Fruit fly (Drosophila melanogaster) whole organism, embryonic: Measurements from ENCODE around the gene Iru.

ENCODE experiments used
- Antp ChIP-seq: fragments of 200-800 bp; sonication (Bioruptor generic); optimal IDR thresholded peaks from 3 replicates; lab custom pipeline; 2016; ENCODE audit warnings: missing biosample characterization, missing genetic modification characterization
- CG10147 ChIP-seq: fragments of 200-800 bp; sonication (Bioruptor generic); optimal IDR thresholded peaks from 2 replicates; lab custom pipeline; 2019; ENCODE audit warnings: missing biosample characterization, mild to moderate bottlenecking, missing genetic modification characterization, moderate library complexity
- CG10565 ChIP-seq: fragments of 200-800 bp; sonication (Bioruptor generic); optimal IDR thresholded peaks from 3 replicates; lab custom pipeline; 2016; ENCODE audit warnings: missing biosample characterization, mild to moderate bottlenecking, missing genetic modification characterization
- CG11085 ChIP-seq: fragments of 200-800 bp; sonication (Bioruptor generic); IDR thresholded peaks from 2 replicates; pipeline ENCODE4 v1.3.6; 2022; ENCODE audit warnings: missing biosample characterization, missing genetic modification characterization
- CG12236 ChIP-seq: fragments of 200-800 bp; sonication (Bioruptor generic); optimal IDR thresholded peaks from 2 replicates; lab custom pipeline; 2016; ENCODE audit warnings: missing biosample characterization, missing genetic modification characterization
- CG12659 ChIP-seq: fragments of 200-800 bp; sonication (Bioruptor generic); optimal IDR thresholded peaks from 3 replicates; lab custom pipeline; 2017; ENCODE audit warnings: mild to moderate bottlenecking, missing biosample characterization, missing genetic modification reagents, missing genetic modification characterization
- CG12744 ChIP-seq: fragments of 200-800 bp; sonication (Bioruptor generic); optimal IDR thresholded peaks from 2 replicates; lab custom pipeline; 2016; ENCODE audit warnings: missing biosample characterization, missing genetic modification characterization
- CG15011 ChIP-seq: fragments of 200-800 bp; sonication (Bioruptor generic); optimal IDR thresholded peaks from 3 replicates; lab custom pipeline; 2018; ENCODE audit warnings: missing biosample characterization, mild to moderate bottlenecking, missing genetic modification characterization
- CG15269 ChIP-seq: fragments of 200-800 bp; sonication (Bioruptor generic); optimal IDR thresholded peaks from 2 replicates; lab custom pipeline; 2018; ENCODE audit warnings: missing biosample characterization, mild to moderate bottlenecking, missing genetic modification characterization, moderate library complexity
- CG15601 ChIP-seq: fragments of 200-800 bp; sonication (Bioruptor generic); optimal IDR thresholded peaks from 3 replicates; lab custom pipeline; 2019; ENCODE audit warnings: missing biosample characterization, mild to moderate bottlenecking, missing genetic modification characterization, moderate library complexity
- CG2129 ChIP-seq: fragments of 200-800 bp; sonication (Bioruptor generic); IDR thresholded peaks from 2 replicates; pipeline ENCODE4 v1.3.6; 2022; ENCODE audit warnings: missing biosample characterization, missing genetic modification characterization; ENCODE audit not compliant: partially characterized antibody
- CG31224 ChIP-seq: fragments of 200-800 bp; sonication (Bioruptor generic); IDR thresholded peaks from 2 replicates; pipeline ENCODE4 v1.3.6; 2022; ENCODE audit warnings: missing biosample characterization, missing genetic modification characterization
- CG32772 ChIP-seq: fragments of 200-800 bp; sonication (Bioruptor generic); IDR thresholded peaks from 2 replicates; pipeline ENCODE4 v1.3.6; 2022; ENCODE audit warnings: missing biosample characterization, missing genetic modification characterization
- CG4404 ChIP-seq: fragments of 200-800 bp; sonication (Bioruptor generic); IDR thresholded peaks from 2 replicates; pipeline ENCODE4 v1.3.6; 2022; ENCODE audit warnings: missing biosample characterization, missing genetic modification characterization
- CG4820 ChIP-seq: fragments of 200-800 bp; sonication (Bioruptor generic); optimal IDR thresholded peaks from 3 replicates; lab custom pipeline; 2016; ENCODE audit warnings: missing biosample characterization, missing genetic modification characterization
- CG6254 ChIP-seq: fragments of 200-800 bp; sonication (Bioruptor generic); optimal IDR thresholded peaks from 3 replicates; lab custom pipeline; 2017; ENCODE audit warnings: mild to moderate bottlenecking, missing biosample characterization, missing genetic modification reagents, missing genetic modification characterization
- CG7372 ChIP-seq: fragments of 200-800 bp; sonication (Bioruptor generic); IDR thresholded peaks from 2 replicates; pipeline ENCODE4 v1.3.6; 2022; ENCODE audit warnings: missing biosample characterization, missing genetic modification characterization
- CG7928 ChIP-seq: fragments of 200-800 bp; sonication (Bioruptor generic); optimal IDR thresholded peaks from 2 replicates; lab custom pipeline; 2017; ENCODE audit warnings: missing biosample characterization, mild to moderate bottlenecking, missing genetic modification characterization
- Dek ChIP-seq: fragments of 200-800 bp; sonication (Bioruptor generic); optimal IDR thresholded peaks from 3 replicates; lab custom pipeline; 2019; ENCODE audit warnings: missing biosample characterization, mild to moderate bottlenecking, missing genetic modification characterization, moderate library complexity
- Dll ChIP-seq: fragments of 200-800 bp; sonication (Bioruptor generic); IDR thresholded peaks from 4 replicates; pipeline ENCODE4 v1.3.6; 2022; ENCODE audit warnings: missing biosample characterization, missing genetic modification characterization; ENCODE audit not compliant: partially characterized antibody
- H2.0 ChIP-seq: fragments of 200-800 bp; sonication (Bioruptor generic); IDR thresholded peaks from 2 replicates; pipeline ENCODE4 v1.3.6; 2022; ENCODE audit warnings: missing biosample characterization, missing genetic modification characterization
- HLH54F ChIP-seq: fragments of 200-800 bp; sonication (Bioruptor generic); optimal IDR thresholded peaks from 3 replicates; lab custom pipeline; 2016; ENCODE audit warnings: missing biosample characterization, missing genetic modification characterization
- Jarid2 ChIP-seq: fragments of 200-800 bp; sonication (Bioruptor generic); optimal IDR thresholded peaks from 3 replicates; lab custom pipeline; 2017; ENCODE audit warnings: mild to moderate bottlenecking, missing biosample characterization, missing genetic modification reagents, missing genetic modification characterization
- Kr ChIP-seq: fragments of 200-800 bp; sonication (Bioruptor generic); optimal IDR thresholded peaks from 2 replicates; lab custom pipeline; 2017; ENCODE audit warnings: missing biosample characterization, mild to moderate bottlenecking, missing genetic modification characterization
- MTF-1 ChIP-seq: fragments of 200-800 bp; sonication (Bioruptor generic); optimal IDR thresholded peaks from 2 replicates; lab custom pipeline; 2018; ENCODE audit warnings: missing biosample characterization, mild to moderate bottlenecking, missing genetic modification characterization, borderline replicate concordance
- Mrtf ChIP-seq: fragments of 200-800 bp; sonication (Bioruptor generic); IDR thresholded peaks from 3 replicates; pipeline ENCODE4 v1.3.6; 2022; ENCODE audit warnings: missing biosample characterization, missing genetic modification characterization
- Nf-YA ChIP-seq: fragments of 200-800 bp; sonication (Bioruptor generic); IDR thresholded peaks from 2 replicates; pipeline ENCODE4 v1.3.6; 2022; ENCODE audit warnings: missing biosample characterization, missing genetic modification characterization
- Ptx1 ChIP-seq: fragments of 200-800 bp; sonication (Bioruptor generic); IDR thresholded peaks from 2 replicates; pipeline ENCODE4 v1.3.6; 2022; ENCODE audit warnings: missing biosample characterization, missing genetic modification characterization
- Taf1 ChIP-seq: fragments of 200-800 bp; sonication (Bioruptor generic); IDR thresholded peaks from 2 replicates; pipeline ENCODE4 v1.3.6; 2022; ENCODE audit warnings: missing biosample characterization, missing genetic modification characterization
- aop ChIP-seq: fragments of 200-800 bp; sonication (Bioruptor generic); IDR thresholded peaks from 2 replicates; pipeline ENCODE4 v1.3.6; 2022; ENCODE audit warnings: missing biosample characterization, missing genetic modification characterization
- bowl ChIP-seq: fragments of 200-800 bp; sonication (Bioruptor generic); IDR thresholded peaks from 2 replicates; pipeline ENCODE4 v1.3.6; 2022; ENCODE audit warnings: missing biosample characterization, missing genetic modification characterization
- dm ChIP-seq: fragments of 200-800 bp; sonication (Bioruptor generic); optimal IDR thresholded peaks from 3 replicates; lab custom pipeline; 2016; ENCODE audit warnings: missing biosample characterization, missing genetic modification characterization
- dmrt11E ChIP-seq: fragments of 200-800 bp; sonication (Bioruptor generic); optimal IDR thresholded peaks from 3 replicates; lab custom pipeline; 2018; ENCODE audit warnings: missing biosample characterization, mild to moderate bottlenecking, missing genetic modification characterization, moderate library complexity
- dysf ChIP-seq: fragments of 200-800 bp; sonication (Bioruptor generic); IDR thresholded peaks from 3 replicates; pipeline ENCODE4 v1.3.6; 2022; ENCODE audit warnings: missing biosample characterization, missing genetic modification characterization
- emc ChIP-seq: fragments of 200-800 bp; sonication (Bioruptor generic); optimal IDR thresholded peaks from 2 replicates; lab custom pipeline; 2016; ENCODE audit warnings: missing biosample characterization, missing genetic modification characterization
- exex ChIP-seq: fragments of 200-800 bp; sonication (Bioruptor generic); optimal IDR thresholded peaks from 4 replicates; lab custom pipeline; 2018; ENCODE audit warnings: missing biosample characterization, mild to moderate bottlenecking, missing genetic modification characterization, moderate library complexity
- fd96Cb ChIP-seq: fragments of 200-800 bp; sonication (Bioruptor generic); optimal IDR thresholded peaks from 2 replicates; lab custom pipeline; 2018; ENCODE audit warnings: missing biosample characterization, mild to moderate bottlenecking, missing genetic modification characterization, moderate library complexity
- fru ChIP-seq: fragments of >200 bp; optimal IDR thresholded peaks from 2 replicates; lab custom pipeline; 2017
- gce ChIP-seq: fragments of 200-800 bp; sonication (Bioruptor generic); IDR thresholded peaks from 3 replicates; pipeline ENCODE4 v1.3.6; 2022; ENCODE audit warnings: missing biosample characterization, missing genetic modification characterization
- jumu ChIP-seq: fragments of 200-800 bp; sonication (Bioruptor generic); optimal IDR thresholded peaks from 3 replicates; lab custom pipeline; 2016; ENCODE audit warnings: missing biosample characterization, missing genetic modification characterization
- ken ChIP-seq: fragments of 200-800 bp; sonication (Bioruptor generic); IDR thresholded peaks from 3 replicates; pipeline ENCODE4 v1.3.6; 2022; ENCODE audit warnings: missing biosample characterization, missing genetic modification characterization
- lov ChIP-seq, 2 experiments: fragments of 200-800 bp in 1 of 2; fragments of >200 bp in 1 of 2; sonication (Bioruptor generic) in 1 of 2; IDR thresholded peaks in 1 of 2; optimal IDR thresholded peaks in 1 of 2; 2 replicates in 1 of 2; 3 replicates in 1 of 2; pipeline versions ENCODE4 v1.3.6 to Lab custom; 2017 to 2022; ENCODE audit warnings: missing biosample characterization in 1 of 2, missing genetic modification characterization in 1 of 2
- luna ChIP-seq: fragments of 200-800 bp; sonication (Bioruptor generic); optimal IDR thresholded peaks from 2 replicates; lab custom pipeline; 2016; ENCODE audit warnings: missing biosample characterization, missing genetic modification characterization
- pnt ChIP-seq: fragments of 200-800 bp; sonication (Bioruptor generic); optimal IDR thresholded peaks from 3 replicates; lab custom pipeline; 2016; ENCODE audit warnings: missing biosample characterization, missing genetic modification characterization
- ranshi ChIP-seq: fragments of 200-800 bp; sonication (Bioruptor generic); IDR thresholded peaks from 2 replicates; pipeline ENCODE4 v1.3.6; 2022; ENCODE audit warnings: missing biosample characterization, missing genetic modification characterization
- repo ChIP-seq: fragments of 200-800 bp; sonication (Bioruptor generic); optimal IDR thresholded peaks from 2 replicates; lab custom pipeline; 2016; ENCODE audit warnings: missing biosample characterization, missing genetic modification characterization
- row ChIP-seq: fragments of 200-800 bp; sonication (Bioruptor generic); IDR thresholded peaks from 3 replicates; pipeline ENCODE4 v1.3.6; 2022; ENCODE audit warnings: missing biosample characterization, missing genetic modification characterization
- tup ChIP-seq: fragments of 200-800 bp; sonication (Bioruptor generic); optimal IDR thresholded peaks from 2 replicates; lab custom pipeline; 2016; ENCODE audit warnings: missing biosample characterization, mild to moderate bottlenecking, missing genetic modification characterization, moderate library complexity
- wek ChIP-seq: fragments of 200-800 bp; sonication (Bioruptor generic); optimal IDR thresholded peaks from 3 replicates; lab custom pipeline; 2018; ENCODE audit warnings: missing biosample characterization, mild to moderate bottlenecking, missing genetic modification characterization, moderate library complexity

Iru gene

DNA sequence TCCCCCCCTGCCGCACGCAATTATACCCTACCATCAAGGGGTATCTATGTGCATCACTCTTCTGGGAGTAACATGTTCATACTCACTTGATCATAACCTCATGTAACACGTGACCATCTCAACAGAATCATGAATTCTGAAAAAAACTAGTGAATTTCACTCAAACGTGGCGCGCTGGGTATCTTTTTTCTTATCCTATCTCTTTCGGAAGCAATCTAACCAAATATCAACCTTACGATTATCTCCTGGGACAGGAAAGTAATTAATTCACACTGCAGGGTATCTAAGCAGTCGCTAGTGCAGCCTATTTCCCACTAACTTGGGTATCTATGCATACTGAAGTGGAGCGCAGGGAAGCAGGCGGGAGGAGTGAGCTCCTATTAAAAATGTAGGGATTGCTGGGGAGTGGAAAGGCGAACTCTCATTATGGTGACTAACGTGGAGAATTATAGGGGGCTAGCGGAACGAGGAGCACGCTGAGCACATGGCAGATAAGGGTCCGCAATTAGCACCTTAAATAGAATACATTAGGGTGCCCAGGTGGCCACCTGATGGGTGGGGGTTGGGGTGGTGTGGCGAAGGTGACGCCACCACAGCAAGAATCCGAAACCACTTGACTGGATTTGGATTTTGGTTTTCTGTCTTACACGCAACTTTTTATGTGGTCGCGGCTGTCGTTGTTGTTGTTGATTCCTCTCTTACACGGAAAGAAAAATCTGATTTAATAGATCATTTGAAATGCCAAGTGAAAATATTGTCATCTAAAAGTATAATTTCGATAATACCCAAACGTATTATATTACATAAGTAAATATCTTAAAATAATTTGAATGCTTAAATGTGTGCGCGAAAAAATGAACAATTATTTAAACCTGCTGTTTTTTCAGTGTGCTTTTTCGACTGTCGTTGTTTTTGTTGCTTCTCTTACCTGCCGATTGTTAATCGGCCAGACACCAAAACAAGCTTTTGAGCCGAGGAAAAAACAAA is 49.2 kb downstream of the Iru start (continued):
- TF ChIP-seq CG15269 (tag; lab: Kevin White, UChicago) (peak; percentile 95), CG10565 (GFP tag; lab: Kevin White, UChicago) (peak; percentile 26), CG15601 (tag; lab: Kevin White, UChicago) (peak; percentile 93), CG32772 (no peak), Ptx1 (no peak), dmrt11E (peak; percentile 86), Jarid2 (GFP tag; lab: Kevin White, UChicago) (peak; percentile 72), aop (no peak), gce (GFP tag; lab: Robert Waterston, UW) (no peak), luna (GFP tag; lab: Kevin White, UChicago) (peak; percentile 61), CG12744 (peak; percentile 73), CG4404 (no peak), HLH54F (peak; percentile 73), Antp (peak; percentile 66), CG15011 (GFP tag; lab: Kevin White, UChicago) (peak; percentile 90), bowl (no peak), CG12236 (peak; percentile 33), CG31224 (GFP tag; lab: Robert Waterston, UW) (no peak), CG6254 (peak; percentile 87), Taf1 (no peak), tup (GFP tag; lab: Kevin White, UChicago) (peak; percentile 70), H2.0 (GFP tag; lab: Robert Waterston, UW) (no peak), repo (GFP tag; lab: Kevin White, UChicago) (peak; percentile 52), CG11085 (GFP tag; lab: Robert Waterston, UW) (no peak), Nf-YA (GFP tag; lab: Robert Waterston, UW) (no peak), CG4820 (GFP tag; lab: Kevin White, UChicago) (peak; percentile 86), dysf (no peak), CG12659 (peak; percentile 92), Mrtf (GFP tag; lab: Robert Waterston, UW) (no peak), CG7372 (GFP tag; lab: Robert Waterston, UW) (no peak), MTF-1 (GFP tag; lab: Kevin White, UChicago) (peak; percentile 86), lov (optimal IDR thresholded peaks at IDR 0.05; lab: Kevin White, UChicago) (no peak), lov (GFP tag; IDR thresholded peaks at IDR 0.05; lab: Robert Waterston, UW) (no peak), dm (peak; percentile 45), Dek (tag; lab: Kevin White, UChicago) (peak; percentile 95), Kr (no peak), jumu (GFP tag; lab: Kevin White, UChicago) (peak; percentile 59), emc (peak; percentile 60), ken (GFP tag; lab: Robert Waterston, UW) (no peak), fru (no peak), fd96Cb (tag; lab: Kevin White, UChicago) (peak; percentile 93), exex (peak; percentile 82), row (GFP tag; lab: Robert Waterston, UW) (no peak), CG7928 (GFP tag; lab: Kevin White, UChicago) (peak; percentile 63), CG2129 (no peak), pnt (GFP tag; lab: Kevin White, UChicago) (peak; percentile 73), ranshi (no peak), wek (GFP tag; lab: Kevin White, UChicago) (peak; percentile 50), Dll (GFP tag; lab: Robert Waterston, UW) (no peak), CG10147 (GFP tag; lab: Kevin White, UChicago) (peak; percentile 96)
